Worm (Caenorhabditis elegans): ENCODE measurements around the gene Y80D3A.8.

ce11 chrV:18909682-18910081, 30.8 kb upstream of the Y80D3A.8 start:
- TF ChIP-seq dpl-1 (GFP tag; optimal IDR thresholded peaks at IDR 0.05) (no peak), mel-28 (tag; optimal IDR thresholded peaks at IDR 0.05; ENCODE audit: borderline replicate concordance) (no peak), attf-3 (GFP tag; conservative IDR thresholded peaks at IDR 0.05) (no peak), B0019.2 (GFP tag; conservative IDR thresholded peaks at IDR 0.05) (no peak), C17E4.6 (GFP tag; IDR thresholded peaks at IDR 0.05) (no peak), dpff-1 (tag; optimal IDR thresholded peaks at IDR 0.05) (no peak), mcd-1 (GFP tag; IDR thresholded peaks at IDR 0.05) (no peak), Y56A3A.18 (GFP tag; IDR thresholded peaks at IDR 0.05) (no peak), T26A5.8 (tag; optimal IDR thresholded peaks at IDR 0.05) (no peak), sptf-2 (GFP tag; optimal IDR thresholded peaks at IDR 0.05) (no peak), madf-3 (GFP tag; IDR thresholded peaks at IDR 0.05) (no peak), cebp-2 (GFP tag; IDR thresholded peaks at IDR 0.05) (no peak), aptf-2 (GFP tag; conservative IDR thresholded peaks at IDR 0.05) (no peak), F33H1.4 (GFP tag; IDR thresholded peaks at IDR 0.05) (no peak)

Measured in whole organism, young adult.